Worm (Caenorhabditis elegans) whole organism, L1 larva: ENCODE data around the gene srbc-39.

Experiments
- nhr-237 ChIP-seq: fragments of 150-350 bp; optimal IDR thresholded peaks from 2 replicates; lab custom pipeline; 2014; ENCODE audit warnings: missing biosample characterization, missing genetic modification characterization
- unc-62 ChIP-seq: fragments of 150-350 bp; optimal IDR thresholded peaks from 2 replicates; lab custom pipeline; 2014; ENCODE audit warnings: missing biosample characterization, missing genetic modification reagents, missing genetic modification characterization
- ztf-11 ChIP-seq, 2 experiments: sonication (generic microtip); optimal IDR thresholded peaks; 2 replicates each; lab custom pipeline; 2016 to 2017; ENCODE audit warnings: missing genetic modification characterization in 2 of 2, missing biosample characterization in 1 of 2, missing compliant biosample characterization in 1 of 2

- TF ChIP-seq ztf-11 (tag; optimal IDR thresholded peaks at IDR 0.05; lab: Kevin White, UChicago) (no peak), nhr-237 (tag; lab: Kevin White, UChicago) (no peak), unc-62 (GFP tag; lab: Kevin White, UChicago) (no peak)
These were observed 4.0 kb downstream of the srbc-39 start, which contains the start of gene cyp-33C11 for ce11 chrV:712882-713281.
